Fruit fly (Drosophila melanogaster): ENCODE results near the gene CG4045.

The CG4045 gene

DNA sequence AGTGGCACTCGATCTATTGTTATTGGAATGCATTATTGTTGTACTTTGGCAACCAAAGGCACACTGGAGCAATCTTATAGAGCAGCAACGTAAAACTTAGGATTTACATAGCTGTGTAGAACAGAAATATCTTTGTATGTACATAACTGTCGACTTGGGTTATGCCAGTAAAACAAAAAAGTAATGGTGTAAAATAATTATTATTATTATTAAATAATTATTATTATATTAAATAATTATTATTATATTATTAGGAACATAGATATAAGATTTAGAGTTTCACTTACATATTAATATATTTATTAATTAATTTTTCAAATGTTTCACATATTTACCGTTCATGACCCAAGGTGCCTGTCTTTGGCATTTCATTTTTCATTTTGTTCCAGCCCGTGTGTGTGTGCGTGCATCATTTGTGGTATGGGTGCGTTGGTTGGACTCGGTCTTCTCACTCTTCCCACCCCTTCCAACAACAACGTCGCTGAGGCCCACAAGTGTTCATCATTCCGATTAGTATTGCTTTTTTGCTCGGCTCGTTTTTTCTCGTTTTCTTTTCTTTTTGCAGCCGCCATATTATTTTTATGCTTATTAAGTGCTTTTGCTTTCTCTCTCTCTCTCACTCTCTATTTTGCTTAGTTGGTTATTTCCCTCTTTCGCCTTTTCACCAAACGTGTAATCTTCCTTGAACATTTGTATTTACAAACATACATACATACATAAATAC is 48.4 kb upstream of the CG4045 start (continued):
- peak; percentile 97 for TF ChIP-seq Abd-B (GFP tag; optimal IDR thresholded peaks at IDR 0.05)
- TF ChIP-seq CG17802 (tag; optimal IDR thresholded peaks at IDR 0.05), result peak; percentile 78
- TF ChIP-seq lov (optimal IDR thresholded peaks at IDR 0.05), result no peak
- peak; percentile 75; the same call in 1 of the 3 replicates for TF ChIP-seq lov (GFP tag; IDR thresholded peaks at IDR 0.05)
- TF ChIP-seq CG17612 (GFP tag; IDR thresholded peaks at IDR 0.05), result peak; percentile 67
- TF ChIP-seq Hsf (GFP tag; optimal IDR thresholded peaks at IDR 0.05), result peak; percentile 80
- peak; percentile 93 for TF ChIP-seq CG8290 (GFP tag; optimal IDR thresholded peaks at IDR 0.05)
- TF ChIP-seq CG8290 (tag; optimal IDR thresholded peaks at IDR 0.05), result peak; percentile 32 to 92
- peak; percentile 86 for TF ChIP-seq CG13894 (tag; optimal IDR thresholded peaks at IDR 0.05)
- TF ChIP-seq Nf-YA (GFP tag; IDR thresholded peaks at IDR 0.05), result peak; percentile 66; the same call in 1 of the 2 replicates
- TF ChIP-seq ato (GFP tag; IDR thresholded peaks at IDR 0.05; ENCODE audit: partially characterized antibody), result no peak
- TF ChIP-seq oc (tag; optimal IDR thresholded peaks at IDR 0.05), result peak; percentile 93
- no peak for TF ChIP-seq Dfd (GFP tag; optimal IDR thresholded peaks at IDR 0.05)
- TF ChIP-seq Fer3 (tag; optimal IDR thresholded peaks at IDR 0.05), result peak; percentile 94
- peak; percentile 89 for TF ChIP-seq CG3065 (GFP tag; optimal IDR thresholded peaks at IDR 0.05)
- peak; percentile 96 for TF ChIP-seq gsb-n (tag; optimal IDR thresholded peaks at IDR 0.05)
- no peak for TF ChIP-seq pita (GFP tag; optimal IDR thresholded peaks at IDR 0.05)
- peak; percentile 94 for TF ChIP-seq CG3407 (GFP tag; optimal IDR thresholded peaks at IDR 0.05)
- peak; percentile 87 for TF ChIP-seq CG14667 (GFP tag; IDR thresholded peaks at IDR 0.05)
- no peak for TF ChIP-seq Bgb (GFP tag; IDR thresholded peaks at IDR 0.05; ENCODE audit: partially characterized antibody)
- peak; percentile 34 for TF ChIP-seq crc (GFP tag; optimal IDR thresholded peaks at IDR 0.05)
- no peak for TF ChIP-seq HmgD (GFP tag; optimal IDR thresholded peaks at IDR 0.05)
- TF ChIP-seq twi (tag; optimal IDR thresholded peaks at IDR 0.05), result peak; percentile 88
- TF ChIP-seq HLH54F (GFP tag; optimal IDR thresholded peaks at IDR 0.05), result peak; percentile 84
- peak; percentile 73 for TF ChIP-seq E2f2 (GFP tag; IDR thresholded peaks at IDR 0.05)
- TF ChIP-seq sens-2 (GFP tag; IDR thresholded peaks at IDR 0.05), result peak; percentile 65
- no peak for TF ChIP-seq HLHmδ (GFP tag; optimal IDR thresholded peaks at IDR 0.05)
- peak; percentile 92 for TF ChIP-seq Fer2 (tag; optimal IDR thresholded peaks at IDR 0.05)
- peak; percentile 44; the same call in 2 of the 3 replicates for TF ChIP-seq knrl (GFP tag; IDR thresholded peaks at IDR 0.05; ENCODE audit: partially characterized antibody)
- TF ChIP-seq ken (GFP tag; IDR thresholded peaks at IDR 0.05), result peak; percentile 92
- no peak for TF ChIP-seq CG7963 (GFP tag; IDR thresholded peaks at IDR 0.05; ENCODE audit: partially characterized antibody)
- TF ChIP-seq H2.0 (GFP tag; IDR thresholded peaks at IDR 0.05), result peak; percentile 85
- TF ChIP-seq HLH4C (GFP tag; IDR thresholded peaks at IDR 0.05; ENCODE audit: partially characterized antibody), result no peak
- TF ChIP-seq fu2 (GFP tag; optimal IDR thresholded peaks at IDR 0.05), result peak; percentile 81
- peak; percentile 94 for TF ChIP-seq CG7372 (GFP tag; IDR thresholded peaks at IDR 0.05)
- TF ChIP-seq tll (GFP tag; optimal IDR thresholded peaks at IDR 0.05), result peak in 1 of 2 experiments; percentile 22
- peak; percentile 81 for TF ChIP-seq CG5953 (GFP tag; IDR thresholded peaks at IDR 0.05)
- TF ChIP-seq aop (GFP tag; IDR thresholded peaks at IDR 0.05), result no peak; the same call in none of the 2 replicates
- TF ChIP-seq ham (GFP tag; IDR thresholded peaks at IDR 0.05), result peak; percentile 71
- peak; percentile 94 for TF ChIP-seq YL-1 (GFP tag; optimal IDR thresholded peaks at IDR 0.05)
- no peak for TF ChIP-seq CG8478 (optimal IDR thresholded peaks at IDR 0.05)
- peak; percentile 87 for TF ChIP-seq exex (tag; optimal IDR thresholded peaks at IDR 0.05)
- peak; percentile 75 for TF ChIP-seq onecut (GFP tag; IDR thresholded peaks at IDR 0.05)
- TF ChIP-seq CG11247 (GFP tag; IDR thresholded peaks at IDR 0.05), result peak; percentile 89
- TF ChIP-seq pb (GFP tag; optimal IDR thresholded peaks at IDR 0.05), result peak; percentile 72
- peak; percentile 74 for TF ChIP-seq CG18011 (GFP tag; optimal IDR thresholded peaks at IDR 0.05)
- peak; percentile 29 for TF ChIP-seq Side (GFP tag; optimal IDR thresholded peaks at IDR 0.05)
- peak; percentile 98 for TF ChIP-seq CG11504 (tag; optimal IDR thresholded peaks at IDR 0.05)
- TF ChIP-seq chif (GFP tag; optimal IDR thresholded peaks at IDR 0.05), result peak; percentile 70 to 86
- TF ChIP-seq ssp (GFP tag; IDR thresholded peaks at IDR 0.05), result peak; percentile 87

All from whole organism, embryonic.